Fruit fly (Drosophila melanogaster) whole organism, embryonic: ENCODE results near the gene g.
A peak's percentile ranks its signal among the peaks of the same experiment; 100 is the strongest.

ENCODE experiments used
- Awh ChIP-seq: fragments of 200-800 bp; sonication (Bioruptor generic); IDR thresholded peaks from 2 replicates; pipeline ENCODE4, ENCODE4 v1.3.6; 2022; ENCODE audit warnings: missing biosample characterization, missing genetic modification characterization
- BEAF-32 ChIP-seq: fragments of 200-800 bp; sonication (Bioruptor generic); optimal IDR thresholded peaks from 3 replicates; lab custom pipeline; 2017; ENCODE audit warnings: missing biosample characterization, missing genetic modification characterization, mild to moderate bottlenecking, moderate library complexity, missing genetic modification reagents
- CG10267 ChIP-seq: fragments of 200-800 bp; sonication (Bioruptor generic); optimal IDR thresholded peaks from 2 replicates; lab custom pipeline; 2018; ENCODE audit warnings: missing biosample characterization, mild to moderate bottlenecking, missing genetic modification characterization, moderate library complexity
- CG10431 ChIP-seq: fragments of 200-800 bp; sonication (Bioruptor generic); optimal IDR thresholded peaks from 3 replicates; lab custom pipeline; 2018; ENCODE audit warnings: missing biosample characterization, mild to moderate bottlenecking, missing genetic modification characterization
- CG15011 ChIP-seq: fragments of 200-800 bp; sonication (Bioruptor generic); optimal IDR thresholded peaks from 3 replicates; lab custom pipeline; 2018; ENCODE audit warnings: missing biosample characterization, mild to moderate bottlenecking, missing genetic modification characterization
- CG18262 ChIP-seq: fragments of 200-800 bp; optimal IDR thresholded peaks from 3 replicates; lab custom pipeline; 2019; ENCODE audit warnings: missing biosample characterization, mild to moderate bottlenecking, missing genetic modification characterization, moderate library complexity
- CG18599 ChIP-seq: fragments of 200-800 bp; sonication (Bioruptor generic); optimal IDR thresholded peaks from 3 replicates; lab custom pipeline; 2017; ENCODE audit warnings: missing biosample characterization, missing genetic modification characterization, mild to moderate bottlenecking, moderate library complexity, missing genetic modification reagents
- CG30020 ChIP-seq: fragments of 200-800 bp; optimal IDR thresholded peaks from 2 replicates; lab custom pipeline; 2019; ENCODE audit warnings: missing biosample characterization, mild to moderate bottlenecking, missing genetic modification characterization, moderate library complexity
- CG3281 ChIP-seq: fragments of 200-800 bp; sonication (Bioruptor generic); optimal IDR thresholded peaks from 3 replicates; lab custom pipeline; 2017; ENCODE audit warnings: missing biosample characterization, mild to moderate bottlenecking, missing genetic modification characterization
- CG5245 ChIP-seq: fragments of 200-800 bp; sonication (Bioruptor generic); optimal IDR thresholded peaks from 3 replicates; lab custom pipeline; 2016; ENCODE audit warnings: missing biosample characterization, missing genetic modification characterization
- CG8924 ChIP-seq: fragments of 200-800 bp; optimal IDR thresholded peaks from 3 replicates; lab custom pipeline; 2019; ENCODE audit warnings: missing biosample characterization, mild to moderate bottlenecking, missing genetic modification characterization, moderate library complexity
- Dek ChIP-seq: fragments of 200-800 bp; sonication (Bioruptor generic); optimal IDR thresholded peaks from 3 replicates; lab custom pipeline; 2019; ENCODE audit warnings: missing biosample characterization, mild to moderate bottlenecking, missing genetic modification characterization, moderate library complexity
- Eip74EF ChIP-seq, 2 experiments: fragments of 200-800 bp in 1 of 2; fragments of >200 bp in 1 of 2; sonication (Bioruptor generic) in 1 of 2; optimal IDR thresholded peaks; 2 replicates each; lab custom pipeline; 2017 to 2019; ENCODE audit warnings: missing biosample characterization in 2 of 2, missing genetic modification characterization in 2 of 2, mild to moderate bottlenecking in 1 of 2, moderate library complexity in 1 of 2
- Ets97D ChIP-seq: fragments of 200-800 bp; sonication (Bioruptor generic); optimal IDR thresholded peaks from 3 replicates; lab custom pipeline; 2016; ENCODE audit warnings: missing biosample characterization, missing genetic modification characterization
- Fer2 ChIP-seq: fragments of 200-800 bp; sonication (Bioruptor generic); optimal IDR thresholded peaks from 2 replicates; lab custom pipeline; 2018; ENCODE audit warnings: missing biosample characterization, mild to moderate bottlenecking, missing genetic modification characterization, moderate library complexity
- Fer3 ChIP-seq: fragments of 200-800 bp; sonication (Bioruptor generic); optimal IDR thresholded peaks from 2 replicates; lab custom pipeline; 2018; ENCODE audit warnings: missing biosample characterization, mild to moderate bottlenecking, missing genetic modification characterization, moderate library complexity
- Gug ChIP-seq: fragments of 200-800 bp; sonication (Bioruptor generic); IDR thresholded peaks from 4 replicates; pipeline ENCODE4 v1.3.6; 2022; ENCODE audit warnings: missing biosample characterization, missing genetic modification characterization
- H15 ChIP-seq: fragments of 200-800 bp; sonication (Bioruptor generic); IDR thresholded peaks from 3 replicates; pipeline ENCODE4 v1.3.6; 2022; ENCODE audit warnings: missing biosample characterization, missing genetic modification characterization
- HmgD ChIP-seq: fragments of 200-800 bp; sonication (Bioruptor generic); optimal IDR thresholded peaks from 3 replicates; lab custom pipeline; 2016; ENCODE audit warnings: missing biosample characterization, missing genetic modification characterization
- Hsf ChIP-seq: fragments of 200-800 bp; sonication (Bioruptor generic); optimal IDR thresholded peaks from 3 replicates; lab custom pipeline; 2016; ENCODE audit warnings: missing biosample characterization, missing genetic modification characterization
- Opbp ChIP-seq: fragments of 200-800 bp; sonication (Bioruptor generic); IDR thresholded peaks from 3 replicates; pipeline ENCODE4 v1.3.6; 2022; ENCODE audit warnings: missing biosample characterization, missing genetic modification characterization; ENCODE audit not compliant: partially characterized antibody
- Sry-β ChIP-seq: fragments of 200-800 bp; sonication (Bioruptor generic); optimal IDR thresholded peaks from 2 replicates; lab custom pipeline; 2018; ENCODE audit warnings: missing biosample characterization, mild to moderate bottlenecking, missing genetic modification characterization, moderate library complexity
- TFAM ChIP-seq: fragments of 200-800 bp; sonication (Bioruptor generic); optimal IDR thresholded peaks from 2 replicates; lab custom pipeline; 2017; ENCODE audit warnings: missing biosample characterization, missing genetic modification characterization, inconsistent platforms
- aop ChIP-seq: fragments of 200-800 bp; sonication (Bioruptor generic); IDR thresholded peaks from 2 replicates; pipeline ENCODE4 v1.3.6; 2022; ENCODE audit warnings: missing biosample characterization, missing genetic modification characterization
- bcd ChIP-seq: fragments of 200-800 bp; sonication (Bioruptor generic); optimal IDR thresholded peaks from 2 replicates; lab custom pipeline; 2017; ENCODE audit warnings: missing biosample characterization, mild to moderate bottlenecking, missing genetic modification characterization
- chif ChIP-seq, 2 experiments: fragments of 200-800 bp; sonication (Bioruptor generic); optimal IDR thresholded peaks; 3 replicates each; lab custom pipeline; 2016; ENCODE audit warnings: missing biosample characterization in 2 of 2, missing genetic modification characterization in 2 of 2
- croc ChIP-seq: fragments of 200-800 bp; sonication (Bioruptor generic); conservative IDR thresholded peaks from 3 replicates; pipeline ENCODE4 v1.3.6; 2022; ENCODE audit warnings: missing biosample characterization, missing genetic modification characterization
- cwo ChIP-seq: fragments of 200-800 bp; sonication (Bioruptor generic); optimal IDR thresholded peaks from 3 replicates; lab custom pipeline; 2017; ENCODE audit warnings: missing biosample characterization, missing genetic modification characterization, mild to moderate bottlenecking, moderate library complexity, missing genetic modification reagents
- dysf ChIP-seq: fragments of 200-800 bp; sonication (Bioruptor generic); IDR thresholded peaks from 3 replicates; pipeline ENCODE4 v1.3.6; 2022; ENCODE audit warnings: missing biosample characterization, missing genetic modification characterization
- gem ChIP-seq: fragments of 200-800 bp; sonication (Bioruptor generic); optimal IDR thresholded peaks from 2 replicates; lab custom pipeline; 2019; ENCODE audit warnings: missing biosample characterization, mild to moderate bottlenecking, missing genetic modification characterization, moderate library complexity
- gsb ChIP-seq: fragments of 200-800 bp; sonication (Bioruptor generic); IDR thresholded peaks from 2 replicates; pipeline ENCODE4 v1.3.6; 2022; ENCODE audit warnings: missing biosample characterization, missing genetic modification characterization
- gsb-n ChIP-seq: fragments of 200-800 bp; sonication (Bioruptor generic); optimal IDR thresholded peaks from 3 replicates; lab custom pipeline; 2018; ENCODE audit warnings: missing biosample characterization, mild to moderate bottlenecking, missing genetic modification characterization
- hkb ChIP-seq, 2 experiments: fragments of 200-800 bp in 1 of 2; fragments of >200 bp in 1 of 2; sonication (Bioruptor generic) in 1 of 2; IDR thresholded peaks in 1 of 2; optimal IDR thresholded peaks in 1 of 2; 2 replicates each; pipeline versions ENCODE4 v1.3.6 to Lab custom; 2017 to 2022; ENCODE audit warnings: missing biosample characterization in 1 of 2, missing genetic modification characterization in 1 of 2
- ken ChIP-seq: fragments of 200-800 bp; sonication (Bioruptor generic); IDR thresholded peaks from 3 replicates; pipeline ENCODE4 v1.3.6; 2022; ENCODE audit warnings: missing biosample characterization, missing genetic modification characterization
- nmo ChIP-seq: fragments of 200-800 bp; sonication (Bioruptor generic); optimal IDR thresholded peaks from 2 replicates; lab custom pipeline; 2018; ENCODE audit warnings: missing biosample characterization, mild to moderate bottlenecking, missing genetic modification characterization, moderate library complexity
- pho ChIP-seq: fragments of 200-800 bp; sonication (Bioruptor generic); optimal IDR thresholded peaks from 2 replicates; lab custom pipeline; 2016; ENCODE audit warnings: missing biosample characterization, missing genetic modification characterization
- pros ChIP-seq: fragments of 200-800 bp; sonication (Bioruptor generic); optimal IDR thresholded peaks from 3 replicates; lab custom pipeline; 2019; ENCODE audit warnings: missing biosample characterization, mild to moderate bottlenecking, missing genetic modification characterization, moderate library complexity
- pum ChIP-seq: fragments of 200-800 bp; sonication (Bioruptor generic); optimal IDR thresholded peaks from 2 replicates; lab custom pipeline; 2016; ENCODE audit warnings: missing biosample characterization, missing genetic modification characterization
- repo ChIP-seq: fragments of 200-800 bp; sonication (Bioruptor generic); optimal IDR thresholded peaks from 2 replicates; lab custom pipeline; 2016; ENCODE audit warnings: missing biosample characterization, missing genetic modification characterization
- row ChIP-seq: fragments of 200-800 bp; sonication (Bioruptor generic); IDR thresholded peaks from 3 replicates; pipeline ENCODE4 v1.3.6; 2022; ENCODE audit warnings: missing biosample characterization, missing genetic modification characterization
- salm ChIP-seq: fragments of 200-800 bp; sonication (Bioruptor generic); optimal IDR thresholded peaks from 2 replicates; lab custom pipeline; 2018; ENCODE audit warnings: missing biosample characterization, mild to moderate bottlenecking, missing genetic modification characterization
- sens ChIP-seq: fragments of 200-800 bp; sonication (Bioruptor generic); peaks from one replicate; lab custom pipeline; 2016; ENCODE audit warnings: missing biosample characterization, missing genetic modification characterization
- seq ChIP-seq: fragments of 200-800 bp; sonication (Bioruptor generic); IDR thresholded peaks from 2 replicates; pipeline ENCODE4 v1.3.6; 2022; ENCODE audit warnings: missing biosample characterization, missing genetic modification characterization
- sqz ChIP-seq: fragments of 200-800 bp; sonication (Bioruptor generic); optimal IDR thresholded peaks from 3 replicates; lab custom pipeline; 2018; ENCODE audit warnings: missing biosample characterization, mild to moderate bottlenecking, missing genetic modification characterization
- tap ChIP-seq: fragments of 200-800 bp; optimal IDR thresholded peaks from 3 replicates; lab custom pipeline; 2019; ENCODE audit warnings: missing biosample characterization, mild to moderate bottlenecking, missing genetic modification characterization, moderate library complexity
- trem ChIP-seq: fragments of 200-800 bp; optimal IDR thresholded peaks from 3 replicates; lab custom pipeline; 2019; ENCODE audit warnings: missing biosample characterization, mild to moderate bottlenecking, missing genetic modification characterization, moderate library complexity
- ttk ChIP-seq: fragments of 200-800 bp; sonication (Bioruptor generic); IDR thresholded peaks from 2 replicates; pipeline ENCODE4 v2.1.2; 2022; ENCODE audit warnings: missing biosample characterization, missing genetic modification characterization

g gene

DNA sequence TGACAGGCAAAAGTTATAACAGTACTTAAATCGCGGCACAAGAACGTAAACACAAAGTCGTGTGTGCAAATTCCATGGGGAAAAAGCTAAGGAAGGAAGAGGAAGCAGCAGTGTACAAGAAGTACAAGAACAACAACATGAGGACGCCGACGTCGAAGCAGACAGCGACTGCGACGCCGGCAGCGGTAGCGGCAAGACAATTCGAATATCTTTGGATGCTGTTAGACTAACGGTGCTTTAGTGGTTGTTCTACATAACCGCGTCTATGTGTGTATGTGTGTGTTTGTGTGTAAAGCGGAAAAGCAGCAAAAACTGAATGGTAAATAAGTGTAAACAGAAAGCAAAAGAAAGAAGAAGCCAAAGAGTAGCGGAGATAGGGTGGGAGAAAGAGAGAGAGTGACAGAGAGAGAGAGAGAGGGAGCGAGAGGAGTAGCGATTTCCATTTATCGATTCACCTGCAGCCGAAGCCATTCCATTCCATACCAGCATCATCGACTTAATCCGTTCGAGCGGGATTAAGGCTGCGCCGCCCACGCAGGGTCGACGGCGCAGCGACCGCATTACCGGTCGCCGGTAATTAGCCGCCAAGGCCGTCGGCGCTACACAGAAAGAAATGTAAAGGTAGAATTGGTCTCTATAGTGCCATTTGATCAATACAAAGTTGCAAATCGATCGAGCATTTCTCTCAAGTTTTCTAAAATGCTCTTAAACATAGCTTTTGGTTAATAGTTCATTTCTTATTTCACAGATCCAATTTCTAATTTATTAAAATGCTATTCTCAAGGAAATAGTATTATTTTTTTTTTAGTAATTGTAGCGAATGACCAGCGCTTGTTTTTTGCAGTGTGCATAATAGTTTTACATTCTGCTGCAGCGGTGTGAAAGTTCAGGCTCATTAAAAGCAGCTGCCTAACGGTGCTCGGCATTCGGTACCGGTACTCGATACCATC, 48.2 kb upstream of the g start (continued):
- TF ChIP-seq Awh (GFP tag; lab: Robert Waterston, UW) (no peak), Sry-β (no peak), trem (tag; lab: Kevin White, UChicago) (peak; percentile 25), CG5245 (peak; percentile 13), CG3281 (GFP tag; lab: Kevin White, UChicago) (peak; percentile 49), Fer2 (tag; lab: Kevin White, UChicago) (no peak), bcd (GFP tag; lab: Kevin White, UChicago) (peak; percentile 34), Fer3 (tag; lab: Kevin White, UChicago) (peak; percentile 11), seq (0 out of 2 replicates have a peak, but pooled peaks have one; percentile 28), ttk (0 out of 2 replicates have a peak, but pooled peaks have one; percentile 14), gem (tag; lab: Kevin White, UChicago) (peak; percentile 78), aop (GFP tag; lab: Robert Waterston, UW) (no peak), Gug (GFP tag; lab: Robert Waterston, UW) (no peak), CG30020 (tag; lab: Kevin White, UChicago) (no peak), dysf (GFP tag; lab: Robert Waterston, UW) (peak; percentile 67), TFAM (GFP tag; lab: Kevin White, UChicago) (no peak), Hsf (GFP tag; lab: Kevin White, UChicago) (peak; percentile 65), sqz (GFP tag; lab: Kevin White, UChicago) (no peak), BEAF-32 (GFP tag; lab: Kevin White, UChicago) (no peak), croc (GFP tag; lab: Robert Waterston, UW) (peak; percentile 41; the same call in 2 of the 3 replicates), CG15011 (GFP tag; lab: Kevin White, UChicago) (peak; percentile 10), HmgD (no peak), row (GFP tag; lab: Robert Waterston, UW) (peak; percentile 50), CG18262 (tag; lab: Kevin White, UChicago) (peak; percentile 61), Dek (peak; percentile 27), chif (GFP tag; optimal IDR thresholded peaks at IDR 0.05; lab: Kevin White, UChicago) (peak; percentile 46 to 50), repo (GFP tag; lab: Kevin White, UChicago) (peak; percentile 40), hkb (optimal IDR thresholded peaks at IDR 0.05; lab: Kevin White, UChicago) (no peak), hkb (GFP tag; IDR thresholded peaks at IDR 0.05; lab: Robert Waterston, UW) (peak; percentile 59), tap (peak; percentile 18), gsb-n (no peak), CG8924 (tag; lab: Kevin White, UChicago) (peak; percentile 14), CG18599 (peak; percentile 54), pho (peak; percentile 6), Eip74EF (GFP tag; optimal IDR thresholded peaks at IDR 0.05; lab: Kevin White, UChicago) (peak in 1 of 2 experiments; percentile 15), pros (peak; percentile 47), Ets97D (GFP tag; lab: Kevin White, UChicago) (no peak), H15 (GFP tag; lab: Robert Waterston, UW) (no peak), gsb (GFP tag; lab: Robert Waterston, UW) (no peak), nmo (peak; percentile 56), sens (GFP tag; lab: Kevin White, UChicago) (peak; percentile 93), CG10431 (GFP tag; lab: Kevin White, UChicago) (peak; percentile 27), Opbp (no peak), CG10267 (tag; lab: Kevin White, UChicago) (peak; percentile 27), salm (peak; percentile 13), cwo (GFP tag; lab: Kevin White, UChicago) (peak; percentile 0), pum (GFP tag; lab: Kevin White, UChicago) (peak; percentile 44), ken (no peak)
